Worm (Caenorhabditis elegans) whole organism, late embryonic: ENCODE data around the gene clec-219.

ENCODE experiments used
- C08G9.2 ChIP-seq: sonication (generic microtip); optimal IDR thresholded peaks from 2 replicates; lab custom pipeline; 2016; ENCODE audit warnings: mild to moderate bottlenecking, missing genetic modification characterization, moderate library complexity, missing compliant biosample characterization
- C38D4.7 ChIP-seq: fragments of 200-800 bp; sonication (Bioruptor generic); optimal IDR thresholded peaks from 2 replicates; lab custom pipeline; 2018; ENCODE audit warnings: mild to moderate bottlenecking, missing genetic modification characterization, moderate library complexity, missing compliant biosample characterization
- F13H6.1 ChIP-seq: sonication (generic microtip); optimal IDR thresholded peaks from 2 replicates; lab custom pipeline; 2016; ENCODE audit warnings: missing genetic modification characterization, missing compliant biosample characterization
- K09A11.1 ChIP-seq: sonication (generic microtip); optimal IDR thresholded peaks from 2 replicates; lab custom pipeline; 2017; ENCODE audit warnings: antibody characterized with exemption, mild to moderate bottlenecking, missing genetic modification characterization, missing compliant biosample characterization; ENCODE audit not compliant: insufficient read depth
- T23F11.4 ChIP-seq: fragments of 200-800 bp; sonication (Bioruptor generic); optimal IDR thresholded peaks from 2 replicates; lab custom pipeline; 2018; ENCODE audit warnings: mild to moderate bottlenecking, missing genetic modification characterization, missing compliant biosample characterization
- Y22D7AL.16 ChIP-seq: sonication (generic microtip); optimal IDR thresholded peaks from 2 replicates; lab custom pipeline; 2016; ENCODE audit warnings: missing genetic modification characterization, missing compliant biosample characterization
- ahr-1 ChIP-seq: sonication (generic microtip); optimal IDR thresholded peaks from 2 replicates; lab custom pipeline; 2016; ENCODE audit warnings: missing genetic modification characterization, missing compliant biosample characterization
- ama-1 ChIP-seq: fragments of 150-350 bp; optimal IDR thresholded peaks from 2 replicates; lab custom pipeline; 2014
- ceh-14 ChIP-seq: sonication (generic microtip); optimal IDR thresholded peaks from 2 replicates; lab custom pipeline; 2016; ENCODE audit warnings: missing genotype, missing genetic modification characterization, missing compliant biosample characterization
- ceh-18 ChIP-seq: sonication (generic microtip); optimal IDR thresholded peaks from 2 replicates; lab custom pipeline; 2016; ENCODE audit warnings: missing genetic modification characterization, missing compliant biosample characterization
- ceh-2 ChIP-seq: sonication (generic microtip); optimal IDR thresholded peaks from 2 replicates; lab custom pipeline; 2016; ENCODE audit warnings: missing genotype, missing genetic modification characterization, missing compliant biosample characterization
- ceh-24 ChIP-seq: sonication (generic microtip); optimal IDR thresholded peaks from 2 replicates; lab custom pipeline; 2016; ENCODE audit warnings: mild to moderate bottlenecking, missing genetic modification characterization, missing compliant biosample characterization
- ceh-30 ChIP-seq: fragments of 150-350 bp; optimal IDR thresholded peaks from 2 replicates; lab custom pipeline; 2014; ENCODE audit warnings: missing biosample characterization, missing genetic modification characterization
- ceh-45 ChIP-seq: fragments of 200-800 bp; sonication (Bioruptor generic); IDR thresholded peaks from 2 replicates; pipeline ENCODE4 v1.3.6; 2022; ENCODE audit warnings: missing genetic modification reagents, missing genetic modification characterization, missing compliant biosample characterization
- ceh-6 ChIP-seq: fragments of 200-800 bp; sonication (Bioruptor generic); optimal IDR thresholded peaks from 2 replicates; lab custom pipeline; 2018; ENCODE audit warnings: mild to moderate bottlenecking, missing genetic modification characterization, missing compliant biosample characterization
- che-1 ChIP-seq: sonication (generic microtip); optimal IDR thresholded peaks from 2 replicates; lab custom pipeline; 2016; ENCODE audit warnings: mild to moderate bottlenecking, missing genetic modification characterization, missing compliant biosample characterization
- dve-1 ChIP-seq: sonication (generic microtip); optimal IDR thresholded peaks from 2 replicates; lab custom pipeline; 2017; ENCODE audit warnings: antibody characterized with exemption, mild to moderate bottlenecking, missing genetic modification characterization, missing compliant biosample characterization
- elt-2 ChIP-seq: sonication (generic microtip); optimal IDR thresholded peaks from 2 replicates; lab custom pipeline; 2016; ENCODE audit warnings: missing genetic modification reagents, missing genetic modification characterization, missing compliant biosample characterization
- elt-4 ChIP-seq: sonication (generic microtip); optimal IDR thresholded peaks from 2 replicates; lab custom pipeline; 2016; ENCODE audit warnings: missing genetic modification characterization, missing compliant biosample characterization
- eyg-1 ChIP-seq: sonication (generic microtip); optimal IDR thresholded peaks from 2 replicates; lab custom pipeline; 2016; ENCODE audit warnings: missing genotype, missing genetic modification characterization, missing compliant biosample characterization
- fax-1 ChIP-seq: sonication (generic microtip); optimal IDR thresholded peaks from 2 replicates; lab custom pipeline; 2016; ENCODE audit warnings: missing genotype, missing genetic modification characterization, missing compliant biosample characterization
- fkh-10 ChIP-seq: fragments of 150-350 bp; optimal IDR thresholded peaks from 2 replicates; lab custom pipeline; 2014; ENCODE audit warnings: missing biosample characterization, missing genetic modification reagents, missing genetic modification characterization
- hlh-15 ChIP-seq: sonication (generic microtip); optimal IDR thresholded peaks from 2 replicates; lab custom pipeline; 2016; ENCODE audit warnings: missing genetic modification characterization, missing compliant biosample characterization
- hlh-30 ChIP-seq: sonication (generic microtip); optimal IDR thresholded peaks from 2 replicates; lab custom pipeline; 2017; ENCODE audit warnings: antibody characterized with exemption, missing genetic modification characterization, missing compliant biosample characterization; ENCODE audit not compliant: insufficient read depth
- lim-6 ChIP-seq: sonication (generic microtip); optimal IDR thresholded peaks from 2 replicates; lab custom pipeline; 2016; ENCODE audit warnings: missing genetic modification characterization, missing compliant biosample characterization
- madf-2 ChIP-seq: sonication (generic microtip); optimal IDR thresholded peaks from 2 replicates; lab custom pipeline; 2017; ENCODE audit warnings: missing genetic modification characterization, missing compliant biosample characterization
- nhr-11 ChIP-seq: fragments of 150-350 bp; optimal IDR thresholded peaks from 2 replicates; lab custom pipeline; 2014; ENCODE audit warnings: missing biosample characterization, missing genetic modification characterization
- nhr-232 ChIP-seq: sonication (generic microtip); optimal IDR thresholded peaks from 2 replicates; lab custom pipeline; 2016; ENCODE audit warnings: missing genetic modification characterization, missing compliant biosample characterization
- npax-4 ChIP-seq: sonication (generic microtip); optimal IDR thresholded peaks from 2 replicates; lab custom pipeline; 2016; ENCODE audit warnings: missing genetic modification characterization, missing compliant biosample characterization
- odd-2 ChIP-seq: sonication (generic microtip); optimal IDR thresholded peaks from 2 replicates; lab custom pipeline; 2017; ENCODE audit warnings: antibody characterized with exemption, mild to moderate bottlenecking, missing genetic modification characterization, missing compliant biosample characterization
- pag-3 ChIP-seq: sonication (generic microtip); optimal IDR thresholded peaks from 2 replicates; lab custom pipeline; 2016; ENCODE audit warnings: missing compliant biosample characterization, missing genetic modification characterization, borderline replicate concordance
- pax-1 ChIP-seq: fragments of 150-350 bp; optimal IDR thresholded peaks from 2 replicates; lab custom pipeline; 2014; ENCODE audit warnings: missing biosample characterization, missing genetic modification characterization
- pha-4 ChIP-seq: fragments of 150-350 bp; optimal IDR thresholded peaks from 2 replicates; lab custom pipeline; 2018; ENCODE audit warnings: missing biosample characterization, missing genetic modification reagents, missing genetic modification characterization
- pros-1 ChIP-seq: fragments of 150-350 bp; optimal IDR thresholded peaks from 2 replicates; lab custom pipeline; 2014; ENCODE audit warnings: missing biosample characterization, missing genetic modification reagents, missing genetic modification characterization
- ref-2 ChIP-seq: sonication (generic microtip); optimal IDR thresholded peaks from 2 replicates; lab custom pipeline; 2016; ENCODE audit warnings: missing genetic modification characterization, missing compliant biosample characterization
- rnt-1 ChIP-seq: sonication (generic microtip); optimal IDR thresholded peaks from 2 replicates; lab custom pipeline; 2016; ENCODE audit warnings: missing genetic modification characterization, missing compliant biosample characterization
- sdc-2 ChIP-seq: sonication (generic microtip); optimal IDR thresholded peaks from 2 replicates; lab custom pipeline; 2016; ENCODE audit warnings: missing genotype, missing genetic modification characterization, missing compliant biosample characterization
- sox-2 ChIP-seq: fragments of 200-800 bp; sonication (Bioruptor generic); IDR thresholded peaks from 2 replicates; pipeline ENCODE4 v1.3.6; 2022; ENCODE audit warnings: missing genetic modification reagents, missing genetic modification characterization, missing compliant biosample characterization
- sox-4 ChIP-seq: sonication (generic microtip); optimal IDR thresholded peaks from 2 replicates; lab custom pipeline; 2017; ENCODE audit warnings: mild to moderate bottlenecking, missing genetic modification characterization, inconsistent platforms, missing compliant biosample characterization
- syd-9 ChIP-seq: sonication (generic microtip); optimal IDR thresholded peaks from 2 replicates; lab custom pipeline; 2016; ENCODE audit warnings: mild to moderate bottlenecking, missing genetic modification characterization, moderate library complexity, missing compliant biosample characterization
- tbx-7 ChIP-seq: sonication (generic microtip); optimal IDR thresholded peaks from 2 replicates; lab custom pipeline; 2016; ENCODE audit warnings: missing genotype, missing genetic modification characterization, missing compliant biosample characterization
- unc-42 ChIP-seq: sonication (generic microtip); optimal IDR thresholded peaks from 2 replicates; lab custom pipeline; 2016; ENCODE audit warnings: missing genotype, missing genetic modification characterization, missing compliant biosample characterization
- ztf-16 ChIP-seq: sonication (generic microtip); optimal IDR thresholded peaks from 2 replicates; lab custom pipeline; 2017; ENCODE audit warnings: missing genetic modification characterization, missing compliant biosample characterization

The clec-219 gene

ce11 chrV:8278830-8279229 is 39.4 kb upstream of the clec-219 start, which contains the start of gene str-136:
Gene str-136 (minus strand): TSS chrV:8278930.
- TF ChIP-seq ama-1 (lab: Kevin White, UChicago) (no peak), ztf-16 (tag; lab: Kevin White, UChicago) (no peak), C38D4.7 (GFP tag; lab: Kevin White, UChicago) (no peak)

- no peak for TF ChIP-seq pag-3 (tag; lab: Kevin White, UChicago)
- TF ChIP-seq pros-1 (tag; lab: Kevin White, UChicago): no peak
Measured at ce11 chrV:8280770-8281169, 37.5 kb upstream of the clec-219 start, which contains the start of gene str-135. Gene str-135 (minus strand): TSS chrV:8280870.

- TF ChIP-seq F13H6.1 (tag; lab: Kevin White, UChicago) (no peak), ceh-24 (tag; lab: Kevin White, UChicago) (no peak), hlh-30 (no peak), sox-2 (no peak), nhr-232 (tag; lab: Kevin White, UChicago) (no peak)
Measured at ce11 chrV:8281646-8282045, 36.6 kb upstream of the clec-219 start.

ce11 chrV:8282933-8283332 is 35.3 kb upstream of the clec-219 start:
- TF ChIP-seq T23F11.4 (no peak), ceh-6 (no peak), tbx-7 (tag; lab: Kevin White, UChicago) (no peak), pax-1 (tag; lab: Kevin White, UChicago) (no peak), unc-42 (no peak), nhr-232 (tag; lab: Kevin White, UChicago) (no peak), syd-9 (tag; lab: Kevin White, UChicago) (no peak), dve-1 (no peak), ceh-30 (no peak), fkh-10 (no peak), ahr-1 (tag; lab: Kevin White, UChicago) (no peak), pha-4 (tag; lab: Kevin White, UChicago) (no peak), ref-2 (no peak), fax-1 (tag; lab: Kevin White, UChicago) (no peak), lim-6 (no peak), sox-4 (no peak), C08G9.2 (no peak), C38D4.7 (GFP tag; lab: Kevin White, UChicago) (no peak)
- TF ChIP-seq, all 69 proteins: peak for 0

ce11 chrV:8284800-8285199 is 33.4 kb upstream of the clec-219 start, which contains the start of gene slc-17.5:
Gene slc-17.5 (minus strand): TSS chrV:8284900.
- TF ChIP-seq ahr-1 (tag; lab: Kevin White, UChicago) (no peak), pros-1 (tag; lab: Kevin White, UChicago) (no peak), eyg-1 (tag; lab: Kevin White, UChicago) (no peak), elt-2 (tag; lab: Kevin White, UChicago) (no peak), npax-4 (tag; lab: Kevin White, UChicago) (no peak), pha-4 (tag; lab: Kevin White, UChicago) (no peak), odd-2 (tag; lab: Kevin White, UChicago) (no peak), rnt-1 (tag; lab: Kevin White, UChicago) (no peak), madf-2 (tag; lab: Kevin White, UChicago) (no peak), ceh-45 (GFP tag; lab: Robert Waterston, UW) (no peak)

ce11 chrV:8285455-8285854 is 32.8 kb upstream of the clec-219 start:
- TF ChIP-seq ceh-18 (tag; lab: Kevin White, UChicago): no peak
- TF ChIP-seq ceh-14: no peak
- no peak for TF ChIP-seq che-1 (tag; lab: Kevin White, UChicago)
- TF ChIP-seq K09A11.1 (tag; lab: Kevin White, UChicago): no peak
- no peak for TF ChIP-seq ceh-2 (tag; lab: Kevin White, UChicago)
- no peak for TF ChIP-seq hlh-15 (tag; lab: Kevin White, UChicago)
- TF ChIP-seq Y22D7AL.16 (tag; lab: Kevin White, UChicago): no peak
- no peak for TF ChIP-seq nhr-11 (tag; lab: Kevin White, UChicago)
- no peak for TF ChIP-seq sdc-2
- TF ChIP-seq madf-2 (tag; lab: Kevin White, UChicago): no peak
- TF ChIP-seq elt-4 (tag; lab: Kevin White, UChicago): no peak
- TF ChIP-seq nhr-232 (tag; lab: Kevin White, UChicago): no peak
- TF ChIP-seq, all 69 proteins: peak for 0
